Fruit fly (Drosophila melanogaster) whole organism, embryonic: ENCODE measurements around the gene Ak3.
A peak's percentile ranks its signal among the peaks of the same experiment; 100 is the strongest.

Experiments used
- Aef1 ChIP-seq: fragments of 200-800 bp; sonication (Bioruptor generic); IDR thresholded peaks from 3 replicates; pipeline ENCODE4 v1.3.6; 2022; ENCODE audit warnings: missing biosample characterization, missing genetic modification characterization
- Awh ChIP-seq: fragments of 200-800 bp; sonication (Bioruptor generic); IDR thresholded peaks from 2 replicates; pipeline ENCODE4, ENCODE4 v1.3.6; 2022; ENCODE audit warnings: missing biosample characterization, missing genetic modification characterization
- CG10321 ChIP-seq: fragments of 200-800 bp; sonication (Bioruptor generic); IDR thresholded peaks from 2 replicates; pipeline ENCODE4 v1.3.6; 2022; ENCODE audit warnings: missing biosample characterization, missing genetic modification characterization
- CG11093 ChIP-seq: fragments of 200-800 bp; sonication (Bioruptor generic); IDR thresholded peaks from 3 replicates; pipeline ENCODE4 v1.3.6; 2022; ENCODE audit warnings: missing biosample characterization, missing genetic modification characterization
- CG11695 ChIP-seq: fragments of 200-800 bp; sonication (Bioruptor generic); IDR thresholded peaks from 3 replicates; pipeline ENCODE4 v1.3.6; 2022; ENCODE audit warnings: missing biosample characterization, missing genetic modification characterization
- CG12155 ChIP-seq: fragments of 200-800 bp; sonication (Bioruptor generic); optimal IDR thresholded peaks from 3 replicates; lab custom pipeline; 2016; ENCODE audit warnings: missing biosample characterization, missing genetic modification characterization
- CG14710 ChIP-seq: fragments of 200-800 bp; sonication (Bioruptor generic); optimal IDR thresholded peaks from 3 replicates; lab custom pipeline; 2019; ENCODE audit warnings: missing biosample characterization, mild to moderate bottlenecking, missing genetic modification characterization, moderate library complexity
- CG15073 ChIP-seq: fragments of 200-800 bp; sonication (Bioruptor generic); optimal IDR thresholded peaks from 2 replicates; lab custom pipeline; 2016; ENCODE audit warnings: missing biosample characterization, missing genetic modification characterization
- CG1603 ChIP-seq: fragments of 200-800 bp; sonication (Bioruptor generic); optimal IDR thresholded peaks from 2 replicates; lab custom pipeline; 2019; ENCODE audit warnings: missing biosample characterization, mild to moderate bottlenecking, missing genetic modification characterization, moderate library complexity
- CG17568 ChIP-seq: fragments of 200-800 bp; sonication (Bioruptor generic); optimal IDR thresholded peaks from 2 replicates; lab custom pipeline; 2018; ENCODE audit warnings: missing biosample characterization, mild to moderate bottlenecking, missing genetic modification characterization, moderate library complexity
- CG18011 ChIP-seq: fragments of 200-800 bp; sonication (Bioruptor generic); optimal IDR thresholded peaks from 2 replicates; lab custom pipeline; 2017; ENCODE audit warnings: missing biosample characterization, missing genetic modification characterization, mild to moderate bottlenecking, moderate library complexity, missing genotype
- CG1832 ChIP-seq: fragments of 200-800 bp; sonication (Bioruptor generic); optimal IDR thresholded peaks from 2 replicates; lab custom pipeline; 2017; ENCODE audit warnings: missing biosample characterization, mild to moderate bottlenecking, missing genetic modification characterization, inconsistent platforms
- CG18599 ChIP-seq: fragments of 200-800 bp; sonication (Bioruptor generic); optimal IDR thresholded peaks from 3 replicates; lab custom pipeline; 2017; ENCODE audit warnings: missing biosample characterization, missing genetic modification characterization, mild to moderate bottlenecking, moderate library complexity, missing genetic modification reagents
- CG18764 ChIP-seq: fragments of 200-800 bp; sonication (Bioruptor generic); optimal IDR thresholded peaks from 3 replicates; lab custom pipeline; 2016; ENCODE audit warnings: missing biosample characterization, missing genetic modification characterization
- CG2202 ChIP-seq: fragments of 200-800 bp; sonication (Bioruptor generic); optimal IDR thresholded peaks from 2 replicates; lab custom pipeline; 2018; ENCODE audit warnings: missing biosample characterization, mild to moderate bottlenecking, missing genetic modification characterization
- CG2875 ChIP-seq: fragments of 200-800 bp; sonication (Bioruptor generic); optimal IDR thresholded peaks from 2 replicates; lab custom pipeline; 2017; ENCODE audit warnings: missing biosample characterization, mild to moderate bottlenecking, missing genetic modification characterization, missing genetic modification reagents
- CG30431 ChIP-seq: fragments of 200-800 bp; sonication (Bioruptor generic); optimal IDR thresholded peaks from 2 replicates; lab custom pipeline; 2017; ENCODE audit warnings: missing biosample characterization, missing genetic modification characterization
- CG3065 ChIP-seq: fragments of 200-800 bp; sonication (Bioruptor generic); optimal IDR thresholded peaks from 2 replicates; lab custom pipeline; 2016; ENCODE audit warnings: missing biosample characterization, missing genetic modification characterization
- CG31388 ChIP-seq: fragments of 200-800 bp; sonication (Bioruptor generic); optimal IDR thresholded peaks from 2 replicates; lab custom pipeline; 2016; ENCODE audit warnings: missing biosample characterization, missing genetic modification characterization
- CG3281 ChIP-seq: fragments of 200-800 bp; sonication (Bioruptor generic); optimal IDR thresholded peaks from 3 replicates; lab custom pipeline; 2017; ENCODE audit warnings: missing biosample characterization, mild to moderate bottlenecking, missing genetic modification characterization
- CG7271 ChIP-seq: fragments of 200-800 bp; sonication (Bioruptor generic); optimal IDR thresholded peaks from 2 replicates; lab custom pipeline; 2018; ENCODE audit warnings: missing biosample characterization, mild to moderate bottlenecking, missing genetic modification characterization, moderate library complexity
- CG7372 ChIP-seq: fragments of 200-800 bp; sonication (Bioruptor generic); IDR thresholded peaks from 2 replicates; pipeline ENCODE4 v1.3.6; 2022; ENCODE audit warnings: missing biosample characterization, missing genetic modification characterization
- CG8765 ChIP-seq: fragments of 200-800 bp; sonication (Bioruptor generic); IDR thresholded peaks from 2 replicates; pipeline ENCODE4 v1.3.6; 2022; ENCODE audit warnings: missing biosample characterization, missing genetic modification characterization
- CG9797 ChIP-seq: fragments of 200-800 bp; sonication (Bioruptor generic); optimal IDR thresholded peaks from 3 replicates; lab custom pipeline; 2018; ENCODE audit warnings: missing biosample characterization, mild to moderate bottlenecking, missing genetic modification characterization
- CkIIα-i1 ChIP-seq: fragments of 200-800 bp; sonication (Bioruptor generic); IDR thresholded peaks from 2 replicates; pipeline ENCODE4 v1.3.6; 2022; ENCODE audit warnings: missing biosample characterization, missing genetic modification characterization
- Dbx ChIP-seq: fragments of 200-800 bp; sonication (Bioruptor generic); IDR thresholded peaks from 3 replicates; pipeline ENCODE4 v1.3.6; 2022; ENCODE audit warnings: missing biosample characterization, missing genetic modification characterization
- Nf-YC ChIP-seq: fragments of 200-800 bp; optimal IDR thresholded peaks from 3 replicates; lab custom pipeline; 2019; ENCODE audit warnings: missing biosample characterization, mild to moderate bottlenecking, missing genetic modification characterization, moderate library complexity
- Oaz ChIP-seq: fragments of 200-800 bp; sonication (Bioruptor generic); IDR thresholded peaks from 2 replicates; pipeline ENCODE4 v1.3.6; 2022; ENCODE audit warnings: missing biosample characterization, missing genetic modification characterization
- Rx ChIP-seq: fragments of 200-800 bp; sonication (Bioruptor generic); IDR thresholded peaks from 2 replicates; pipeline ENCODE4 v1.3.6; 2022; ENCODE audit warnings: missing biosample characterization, missing genetic modification characterization
- amos ChIP-seq: fragments of 200-800 bp; sonication (Bioruptor generic); IDR thresholded peaks from 2 replicates; pipeline ENCODE4 v1.3.6; 2022; ENCODE audit warnings: missing biosample characterization, missing genetic modification characterization; ENCODE audit not compliant: partially characterized antibody
- ase ChIP-seq: fragments of 200-800 bp; sonication (Bioruptor generic); IDR thresholded peaks from 3 replicates; pipeline ENCODE4 v1.3.6; 2022; ENCODE audit warnings: missing biosample characterization, missing genetic modification characterization
- bsh ChIP-seq, 2 experiments: fragments of 200-800 bp; sonication (Bioruptor generic); optimal IDR thresholded peaks; 2 replicates each; lab custom pipeline; 2017 to 2018; ENCODE audit warnings: mild to moderate bottlenecking in 2 of 2, missing biosample characterization in 2 of 2, missing genetic modification characterization in 2 of 2, moderate library complexity in 1 of 2
- chm ChIP-seq: fragments of 200-800 bp; sonication (Bioruptor generic); IDR thresholded peaks from 2 replicates; pipeline ENCODE4 v1.3.6; 2022; ENCODE audit warnings: missing biosample characterization, missing genetic modification characterization
- ham ChIP-seq: fragments of 200-800 bp; sonication (Bioruptor generic); IDR thresholded peaks from 2 replicates; pipeline ENCODE4 v1.3.6; 2022; ENCODE audit warnings: missing biosample characterization, missing genetic modification characterization
- inv ChIP-seq: fragments of 200-800 bp; sonication (Bioruptor generic); IDR thresholded peaks from 2 replicates; pipeline ENCODE4 v1.3.6; 2022; ENCODE audit warnings: missing biosample characterization, missing genetic modification characterization; ENCODE audit not compliant: partially characterized antibody
- ken ChIP-seq: fragments of 200-800 bp; sonication (Bioruptor generic); IDR thresholded peaks from 3 replicates; pipeline ENCODE4 v1.3.6; 2022; ENCODE audit warnings: missing biosample characterization, missing genetic modification characterization
- knrl ChIP-seq: fragments of 200-800 bp; sonication (Bioruptor generic); IDR thresholded peaks from 3 replicates; pipeline ENCODE4 v1.3.6; 2022; ENCODE audit warnings: missing biosample characterization, missing genetic modification characterization; ENCODE audit not compliant: partially characterized antibody
- lmd ChIP-seq: fragments of 200-800 bp; sonication (Bioruptor generic); IDR thresholded peaks from 2 replicates; pipeline ENCODE4 v1.3.6; 2022; ENCODE audit warnings: missing biosample characterization, missing genetic modification characterization
- oc ChIP-seq: fragments of 200-800 bp; sonication (Bioruptor generic); optimal IDR thresholded peaks from 2 replicates; lab custom pipeline; 2018; ENCODE audit warnings: missing biosample characterization, mild to moderate bottlenecking, missing genetic modification characterization, moderate library complexity
- prd ChIP-seq, 3 experiments: fragments of >200 bp in 2 of 3; fragments of 200-800 bp in 1 of 3; sonication (Bioruptor generic) in 1 of 3; optimal IDR thresholded peaks in 2 of 3; IDR thresholded peaks in 1 of 3; 2 replicates in 2 of 3; 3 replicates in 1 of 3; pipeline versions ENCODE4 v1.3.6 to Lab custom; 2017 to 2022; ENCODE audit warnings: missing biosample characterization in 1 of 3, missing genetic modification characterization in 1 of 3
- run ChIP-seq: fragments of 200-800 bp; sonication (Bioruptor generic); optimal IDR thresholded peaks from 3 replicates; lab custom pipeline; 2018; ENCODE audit warnings: missing biosample characterization, mild to moderate bottlenecking, missing genetic modification characterization
- sens ChIP-seq: fragments of 200-800 bp; sonication (Bioruptor generic); peaks from one replicate; lab custom pipeline; 2016; ENCODE audit warnings: missing biosample characterization, missing genetic modification characterization
- stwl ChIP-seq: fragments of 200-800 bp; sonication (Bioruptor generic); optimal IDR thresholded peaks from 3 replicates; lab custom pipeline; 2018; ENCODE audit warnings: missing biosample characterization, mild to moderate bottlenecking, missing genetic modification characterization, moderate library complexity
- tll ChIP-seq, 2 experiments: fragments of 200-800 bp in 1 of 2; fragments of >200 bp in 1 of 2; sonication (Bioruptor generic) in 1 of 2; optimal IDR thresholded peaks; 2 replicates each; lab custom pipeline; 2017 to 2019; ENCODE audit warnings: missing biosample characterization in 2 of 2, missing genetic modification characterization in 2 of 2, mild to moderate bottlenecking in 1 of 2, moderate library complexity in 1 of 2
- toy ChIP-seq: fragments of 200-800 bp; sonication (Bioruptor generic); IDR thresholded peaks from 2 replicates; pipeline ENCODE4 v1.3.6; 2022; ENCODE audit warnings: missing biosample characterization, missing genetic modification characterization
- trem ChIP-seq: fragments of 200-800 bp; optimal IDR thresholded peaks from 3 replicates; lab custom pipeline; 2019; ENCODE audit warnings: missing biosample characterization, mild to moderate bottlenecking, missing genetic modification characterization, moderate library complexity
- zen2 ChIP-seq: fragments of 200-800 bp; sonication (Bioruptor generic); IDR thresholded peaks from 3 replicates; pipeline ENCODE4 v1.3.6; 2022; ENCODE audit warnings: missing biosample characterization, missing genetic modification characterization; ENCODE audit not compliant: partially characterized antibody

Gene Ak3

dm6 chr3R:10875515-10876434 lies 13.6 kb downstream of the Ak3 start, which contains the start of gene Sodh2 (continued):
- TF ChIP-seq CG18764 (GFP tag; lab: Kevin White, UChicago), result peak; percentile 61
- peak; percentile 46; the same call in 1 of the 2 replicates for TF ChIP-seq CG7372 (GFP tag; lab: Robert Waterston, UW)
- TF ChIP-seq Oaz, result 0 out of 2 replicates have a peak, but pooled peaks have one; percentile 25
- peak; percentile 59 for TF ChIP-seq CG12155 (GFP tag; lab: Kevin White, UChicago)
- no peak for TF ChIP-seq Rx (GFP tag; lab: Robert Waterston, UW)
- TF ChIP-seq Awh (GFP tag; lab: Robert Waterston, UW), result peak; percentile 67; the same call in 1 of the 2 replicates
- TF ChIP-seq CG17568 (GFP tag; lab: Kevin White, UChicago), result peak; percentile 86
- no peak for TF ChIP-seq inv (GFP tag; lab: Robert Waterston, UW)
- no peak for TF ChIP-seq CG30431 (GFP tag; lab: Kevin White, UChicago)
- TF ChIP-seq CG18011, result peak; percentile 57
- peak in 1 of 2 experiments; percentile 69 for TF ChIP-seq bsh (GFP tag; optimal IDR thresholded peaks at IDR 0.05; lab: Kevin White, UChicago)
- TF ChIP-seq ken, result peak; percentile 73
- peak; percentile 44 for TF ChIP-seq CG3065 (GFP tag; lab: Kevin White, UChicago)
- TF ChIP-seq chm, result peak; percentile 61; the same call in 1 of the 2 replicates
- peak; percentile 47 for TF ChIP-seq CG15073 (GFP tag; lab: Kevin White, UChicago)
- TF ChIP-seq lmd (GFP tag; lab: Robert Waterston, UW), result peak; percentile 83
- TF ChIP-seq amos (GFP tag; lab: Robert Waterston, UW), result no peak
- peak; percentile 79; the same call in 1 of the 2 replicates for TF ChIP-seq CG8765 (GFP tag; lab: Robert Waterston, UW)
- peak; percentile 70 for TF ChIP-seq CG11695
- TF ChIP-seq CG7271 (tag; lab: Kevin White, UChicago), result no peak
- no peak for TF ChIP-seq CG10321 (GFP tag; lab: Robert Waterston, UW)
- TF ChIP-seq trem (tag; lab: Kevin White, UChicago), result peak; percentile 44
- peak; percentile 63 for TF ChIP-seq CG2875 (GFP tag; lab: Kevin White, UChicago)
- TF ChIP-seq ham (GFP tag; lab: Robert Waterston, UW), result peak; percentile 34; the same call in 1 of the 2 replicates
- 0 out of 2 replicates have a peak, but pooled peaks have one; percentile 39 for TF ChIP-seq toy
- TF ChIP-seq CG9797 (GFP tag; lab: Kevin White, UChicago), result peak; percentile 22
- no peak for TF ChIP-seq prd (optimal IDR thresholded peaks at IDR 0.05; lab: Kevin White, UChicago)
- TF ChIP-seq prd (GFP tag; IDR thresholded peaks at IDR 0.05; lab: Robert Waterston, UW), result peak; percentile 80
- peak; percentile 57; the same call in 2 of the 3 replicates for TF ChIP-seq ase (GFP tag; lab: Robert Waterston, UW)
- peak; percentile 66; the same call in 2 of the 3 replicates for TF ChIP-seq Dbx (GFP tag; lab: Robert Waterston, UW)
- peak; percentile 45 for TF ChIP-seq CG2202 (tag; lab: Kevin White, UChicago)
- TF ChIP-seq CG18599, result peak; percentile 95
- TF ChIP-seq knrl (GFP tag; lab: Robert Waterston, UW), result no peak
- TF ChIP-seq Aef1 (GFP tag; lab: Robert Waterston, UW), result peak; percentile 68
- TF ChIP-seq CG11093, result peak; percentile 52; the same call in 1 of the 3 replicates
- TF ChIP-seq zen2, result no peak
- peak; percentile 90 for TF ChIP-seq CG3281 (GFP tag; lab: Kevin White, UChicago)
- TF ChIP-seq run (tag; lab: Kevin White, UChicago), result peak; percentile 64
- TF ChIP-seq Nf-YC (tag; lab: Kevin White, UChicago), result peak; percentile 64
- TF ChIP-seq oc (tag; lab: Kevin White, UChicago), result peak; percentile 42
- TF ChIP-seq CkIIα-i1 (GFP tag; lab: Robert Waterston, UW), result no peak
- TF ChIP-seq sens (GFP tag; lab: Kevin White, UChicago), result peak; percentile 91
- no peak for TF ChIP-seq CG1832 (GFP tag; lab: Kevin White, UChicago)
- TF ChIP-seq stwl, result no peak
- no peak for TF ChIP-seq tll (GFP tag; optimal IDR thresholded peaks at IDR 0.05; lab: Kevin White, UChicago)
- TF ChIP-seq CG31388 (GFP tag; lab: Kevin White, UChicago), result no peak
- peak; percentile 71 for TF ChIP-seq CG14710 (tag; lab: Kevin White, UChicago)
- peak; percentile 81 for TF ChIP-seq CG1603 (tag; lab: Kevin White, UChicago)
